Worm (Caenorhabditis elegans) whole organism, L2 larva: ENCODE results near the gene F20D1.3.

Experiments
- ama-1 ChIP-seq: fragments of 150-350 bp; optimal IDR thresholded peaks from 2 replicates; lab custom pipeline; 2018; ENCODE audit warnings: inconsistent platforms
- ceh-82 ChIP-seq: fragments of 150-350 bp; optimal IDR thresholded peaks from 2 replicates; lab custom pipeline; 2014; ENCODE audit warnings: missing biosample characterization, missing genetic modification characterization
- dmd-4 ChIP-seq: sonication (generic microtip); optimal IDR thresholded peaks from 2 replicates; lab custom pipeline; 2017; ENCODE audit warnings: missing biosample characterization, missing genetic modification characterization
- egl-27 ChIP-seq: sonication (generic microtip); optimal IDR thresholded peaks from 3 replicates; lab custom pipeline; 2017; ENCODE audit warnings: missing biosample characterization, missing genetic modification reagents, missing genetic modification characterization
- fos-1 ChIP-seq: fragments of 150-350 bp; optimal IDR thresholded peaks from 2 replicates; lab custom pipeline; 2014; ENCODE audit warnings: missing biosample characterization, missing genetic modification characterization
- nhr-10 ChIP-seq: sonication (generic microtip); optimal IDR thresholded peaks from 2 replicates; lab custom pipeline; 2017; ENCODE audit warnings: missing biosample characterization, missing genetic modification characterization
- nhr-12 ChIP-seq: fragments of 150-350 bp; optimal IDR thresholded peaks from 2 replicates; lab custom pipeline; 2014; ENCODE audit warnings: missing biosample characterization, missing genetic modification characterization
- nhr-23 ChIP-seq: fragments of 150-350 bp; optimal IDR thresholded peaks from 2 replicates; lab custom pipeline; 2014; ENCODE audit warnings: missing biosample characterization, missing genetic modification reagents, missing genetic modification characterization
- skn-1 ChIP-seq: sonication (generic microtip); optimal IDR thresholded peaks from 2 replicates; lab custom pipeline; 2017; ENCODE audit warnings: missing biosample characterization, missing genetic modification characterization
- sma-9 ChIP-seq, 2 experiments: fragments of 150-350 bp in 1 of 2; sonication (generic microtip) in 1 of 2; optimal IDR thresholded peaks; 2 replicates each; lab custom pipeline; 2014 to 2016; ENCODE audit warnings: missing genetic modification characterization in 2 of 2, mild to moderate bottlenecking in 1 of 2, missing biosample characterization in 1 of 2, missing compliant biosample characterization in 1 of 2, missing genetic modification reagents in 1 of 2, moderate library complexity in 1 of 2
- unc-39 ChIP-seq: fragments of 150-350 bp; optimal IDR thresholded peaks from 2 replicates; lab custom pipeline; 2014; ENCODE audit warnings: missing biosample characterization, missing genetic modification characterization
- unc-62 ChIP-seq: fragments of 150-350 bp; optimal IDR thresholded peaks from 2 replicates; lab custom pipeline; 2014; ENCODE audit warnings: missing biosample characterization, missing genetic modification reagents, missing genetic modification characterization
- zag-1 ChIP-seq: fragments of 150-350 bp; optimal IDR thresholded peaks from 2 replicates; lab custom pipeline; 2014; ENCODE audit warnings: missing biosample characterization, missing genetic modification characterization
- ztf-11 ChIP-seq: sonication (generic microtip); optimal IDR thresholded peaks from 2 replicates; lab custom pipeline; 2017; ENCODE audit warnings: missing biosample characterization, missing genetic modification characterization

ce11 chrX:14960841-14961240, 15.1 kb upstream of the F20D1.3 start:
- TF ChIP-seq ceh-82 (tag; lab: Kevin White, UChicago) (no peak), egl-27 (tag; lab: Kevin White, UChicago) (no peak), nhr-10 (tag; lab: Kevin White, UChicago) (no peak), fos-1 (no peak), skn-1 (tag; lab: Kevin White, UChicago) (no peak), sma-9 (GFP tag; optimal IDR thresholded peaks at IDR 0.05; lab: Kevin White, UChicago) (no peak), sma-9 (tag; optimal IDR thresholded peaks at IDR 0.05; lab: Kevin White, UChicago) (no peak), unc-62 (GFP tag; lab: Kevin White, UChicago) (no peak), nhr-12 (no peak), dmd-4 (tag; lab: Kevin White, UChicago) (no peak), zag-1 (tag; lab: Kevin White, UChicago) (no peak), nhr-23 (tag; lab: Kevin White, UChicago) (no peak), ztf-11 (tag; lab: Kevin White, UChicago) (no peak), unc-39 (no peak), ama-1 (lab: Kevin White, UChicago) (no peak)
